Fruit fly (Drosophila melanogaster): ENCODE results near the gene Nup154.
A peak's percentile ranks its signal among the peaks of the same experiment; 100 is the strongest.

Gene Nup154

dm6 chr2L:11038918-11039317 lies 34.3 kb downstream of the Nup154 start (continued):
- TF ChIP-seq ab (GFP tag; optimal IDR thresholded peaks at IDR 0.05) (no peak), ranshi (GFP tag; IDR thresholded peaks at IDR 0.05) (no peak), zen2 (GFP tag; IDR thresholded peaks at IDR 0.05; ENCODE audit: partially characterized antibody) (no peak), CG1792 (GFP tag; optimal IDR thresholded peaks at IDR 0.05) (no peak), salm (tag; optimal IDR thresholded peaks at IDR 0.05) (peak; percentile 12), CG31365 (tag; optimal IDR thresholded peaks at IDR 0.05) (no peak), Tbp (GFP tag; optimal IDR thresholded peaks at IDR 0.05) (no peak), sd (tag; optimal IDR thresholded peaks at IDR 0.05) (no peak), trem (tag; optimal IDR thresholded peaks at IDR 0.05) (no peak), Ravus (GFP tag; IDR thresholded peaks at IDR 0.05) (no peak), GATAe (GFP tag; conservative IDR thresholded peaks at IDR 0.05) (peak; percentile 27; the same call in 1 of the 2 replicates), Drgx (GFP tag; IDR thresholded peaks at IDR 0.05) (no peak), sug (tag; optimal IDR thresholded peaks at IDR 0.05) (peak; percentile 21), CG34376 (GFP tag; optimal IDR thresholded peaks at IDR 0.05) (no peak), sr (GFP tag; IDR thresholded peaks at IDR 0.05) (no peak), pan (optimal IDR thresholded peaks at IDR 0.05) (no peak), pan (GFP tag; optimal IDR thresholded peaks at IDR 0.05 in 1 of 2, IDR thresholded peaks at IDR 0.05 in 1 of 2) (no peak), CG18619 (GFP tag; optimal IDR thresholded peaks at IDR 0.05) (no peak), lilli (GFP tag; optimal IDR thresholded peaks at IDR 0.05) (no peak), mld (GFP tag; IDR thresholded peaks at IDR 0.05; ENCODE audit: partially characterized antibody) (no peak), sim (GFP tag; IDR thresholded peaks at IDR 0.05) (no peak), CG6765 (GFP tag; optimal IDR thresholded peaks at IDR 0.05) (no peak), CG32532 (GFP tag; IDR thresholded peaks at IDR 0.05) (no peak), CG16813 (GFP tag; IDR thresholded peaks at IDR 0.05; ENCODE audit: partially characterized antibody) (no peak), CG15269 (tag; optimal IDR thresholded peaks at IDR 0.05) (no peak), gsb-n (tag; optimal IDR thresholded peaks at IDR 0.05) (no peak), CG4328 (GFP tag; optimal IDR thresholded peaks at IDR 0.05) (no peak), Dp (GFP tag; optimal IDR thresholded peaks at IDR 0.05) (no peak), CG3847 (GFP tag; IDR thresholded peaks at IDR 0.05) (no peak), CG31441 (GFP tag; IDR thresholded peaks at IDR 0.05) (no peak), dpn (GFP tag; optimal IDR thresholded peaks at IDR 0.05) (no peak), CG3838 (GFP tag; optimal IDR thresholded peaks at IDR 0.05) (no peak), pho (GFP tag; optimal IDR thresholded peaks at IDR 0.05) (no peak), CG8944 (GFP tag; optimal IDR thresholded peaks at IDR 0.05) (no peak), CG3407 (GFP tag; optimal IDR thresholded peaks at IDR 0.05) (peak; percentile 2), MBD-R2 (GFP tag; IDR thresholded peaks at IDR 0.05) (no peak), Vsx1 (GFP tag; optimal IDR thresholded peaks at IDR 0.05) (peak; percentile 41), CoRest (tag; optimal IDR thresholded peaks at IDR 0.05) (no peak), Six4 (GFP tag; optimal IDR thresholded peaks at IDR 0.05) (no peak), MTF-1 (GFP tag; optimal IDR thresholded peaks at IDR 0.05; ENCODE audit: borderline replicate concordance) (peak; percentile 8), zfh1 (GFP tag; IDR thresholded peaks at IDR 0.05) (0 out of 3 replicates have a peak, but pooled peaks have one; percentile 17), Pdp1 (GFP tag; optimal IDR thresholded peaks at IDR 0.05) (peak in 1 of 2 experiments; percentile 58), hth (optimal IDR thresholded peaks at IDR 0.05) (no peak), Scr (GFP tag; IDR thresholded peaks at IDR 0.05; ENCODE audit: partially characterized antibody) (no peak), CG9609 (GFP tag; optimal IDR thresholded peaks at IDR 0.05) (no peak), stwl (tag; optimal IDR thresholded peaks at IDR 0.05) (no peak), nom (GFP tag; optimal IDR thresholded peaks at IDR 0.05) (peak; percentile 37), CG6791 (GFP tag; IDR thresholded peaks at IDR 0.05; ENCODE audit: partially characterized antibody) (no peak), ind (GFP tag; optimal IDR thresholded peaks at IDR 0.05) (no peak), NC2α (GFP tag; optimal IDR thresholded peaks at IDR 0.05) (no peak), Ssrp (tag; optimal IDR thresholded peaks at IDR 0.05) (no peak), Mad (GFP tag; optimal IDR thresholded peaks at IDR 0.05) (no peak)
